Fruit fly (Drosophila melanogaster) whole organism, pupa: ENCODE data around the gene Ctr9.

Experiments
- CG32121 ChIP-seq: fragments of 200-800 bp; sonication (Bioruptor generic); IDR thresholded peaks from 2 replicates; pipeline ENCODE4 v1.3.6; 2022; ENCODE audit warnings: missing biosample characterization, missing genetic modification characterization
- CG34367 ChIP-seq: fragments of 200-800 bp; sonication (Bioruptor generic); optimal IDR thresholded peaks from 2 replicates; lab custom pipeline; 2018; ENCODE audit warnings: missing biosample characterization, mild to moderate bottlenecking, missing genetic modification characterization
- CG8159 ChIP-seq: fragments of 200-800 bp; sonication (Bioruptor generic); optimal IDR thresholded peaks from 3 replicates; lab custom pipeline; 2018; ENCODE audit warnings: missing biosample characterization, mild to moderate bottlenecking, missing genetic modification characterization, moderate library complexity
- CG8301 ChIP-seq: fragments of 200-800 bp; sonication (Bioruptor generic); optimal IDR thresholded peaks from 2 replicates; lab custom pipeline; 2018; ENCODE audit warnings: missing biosample characterization, mild to moderate bottlenecking, missing genetic modification characterization
- CG9948 ChIP-seq: fragments of 200-800 bp; sonication (Bioruptor generic); optimal IDR thresholded peaks from 2 replicates; lab custom pipeline; 2018; ENCODE audit warnings: missing biosample characterization, mild to moderate bottlenecking, missing genetic modification characterization, moderate library complexity
- D1 ChIP-seq: fragments of 200-800 bp; sonication (Bioruptor generic); optimal IDR thresholded peaks from 2 replicates; lab custom pipeline; 2018; ENCODE audit warnings: missing biosample characterization, mild to moderate bottlenecking, missing genetic modification characterization, moderate library complexity
- EcR ChIP-seq: fragments of 200-800 bp; sonication (Bioruptor generic); optimal IDR thresholded peaks from 3 replicates; lab custom pipeline; 2019; ENCODE audit warnings: missing biosample characterization, missing genetic modification characterization, mild to moderate bottlenecking, moderate library complexity, missing genetic modification reagents
- Pif1A ChIP-seq: fragments of 200-800 bp; sonication (Bioruptor generic); optimal IDR thresholded peaks from 3 replicates; lab custom pipeline; 2016; ENCODE audit warnings: missing biosample characterization, missing genetic modification characterization
- Pif1B ChIP-seq: fragments of 200-800 bp; sonication (Bioruptor generic); optimal IDR thresholded peaks from 3 replicates; lab custom pipeline; 2016; ENCODE audit warnings: missing biosample characterization, missing genetic modification characterization

DNA sequence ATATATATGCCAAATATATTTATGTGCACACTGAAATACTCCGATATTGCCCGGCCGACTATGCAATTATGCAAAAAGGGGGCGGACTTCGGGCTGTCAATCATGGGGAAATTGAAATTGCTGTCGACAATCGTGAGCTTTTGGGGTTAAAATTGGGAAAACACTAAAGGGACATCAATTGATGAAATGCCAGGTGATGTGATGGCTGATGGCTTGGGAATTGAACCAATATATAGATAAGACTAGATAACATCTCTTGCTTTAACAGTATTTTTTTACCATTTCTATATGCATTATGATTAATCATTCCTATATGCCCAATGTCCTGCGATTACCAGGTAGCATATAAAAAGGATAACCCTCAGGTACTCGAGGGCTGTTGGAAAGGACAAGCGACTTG is 29.1 kb upstream of the Ctr9 start:
- TF ChIP-seq EcR (GFP tag; lab: Kevin White, UChicago) (no peak), CG32121 (GFP tag; lab: Robert Waterston, UW) (no peak), Pif1B (no peak), D1 (no peak), CG9948 (no peak), CG8159 (tag; lab: Kevin White, UChicago) (peak; percentile 4), CG34367 (tag; lab: Kevin White, UChicago) (no peak), CG8301 (tag; lab: Kevin White, UChicago) (no peak), Pif1A (no peak)
